Worm (Caenorhabditis elegans) whole organism, mixed stage, embryonic: ENCODE results near the gene T07F12.1.
A peak's percentile ranks its signal among the peaks of the same experiment; 100 is the strongest.

ENCODE experiments used
- M03D4.4 ChIP-seq: sonication (generic microtip); optimal IDR thresholded peaks from 2 replicates; lab custom pipeline; 2017; ENCODE audit warnings: mild to moderate bottlenecking, missing genetic modification characterization, missing compliant biosample characterization
- blmp-1 ChIP-seq: fragments of 150-350 bp; optimal IDR thresholded peaks from 2 replicates; lab custom pipeline; 2014; ENCODE audit warnings: missing biosample characterization, missing genetic modification characterization
- ceh-39 ChIP-seq: fragments of 150-350 bp; optimal IDR thresholded peaks from 2 replicates; lab custom pipeline; 2014; ENCODE audit warnings: missing biosample characterization, missing genetic modification characterization
- ceh-43 ChIP-seq: fragments of 200-800 bp; sonication (Bioruptor generic); optimal IDR thresholded peaks from 2 replicates; lab custom pipeline; 2018; ENCODE audit warnings: mild to moderate bottlenecking, missing genetic modification characterization, moderate library complexity, missing compliant biosample characterization
- ceh-83 ChIP-seq: fragments of 200-800 bp; sonication (Bioruptor generic); optimal IDR thresholded peaks from 2 replicates; lab custom pipeline; 2018; ENCODE audit warnings: mild to moderate bottlenecking, missing genetic modification characterization, missing compliant biosample characterization
- ces-1 ChIP-seq: fragments of 150-350 bp; optimal IDR thresholded peaks from 2 replicates; lab custom pipeline; 2014; ENCODE audit warnings: missing biosample characterization, missing genetic modification reagents, missing genetic modification characterization
- cnd-1 ChIP-seq: fragments of 200-800 bp; sonication (Bioruptor generic); optimal IDR thresholded peaks from 2 replicates; lab custom pipeline; 2018; ENCODE audit warnings: mild to moderate bottlenecking, missing genetic modification characterization, missing compliant biosample characterization
- drap-1 ChIP-seq: fragments of 200-800 bp; sonication (Bioruptor generic); optimal IDR thresholded peaks from 3 replicates; lab custom pipeline; 2018; ENCODE audit warnings: mild to moderate bottlenecking, missing genetic modification characterization, missing compliant biosample characterization
- elt-1 ChIP-seq: sonication (generic microtip); optimal IDR thresholded peaks from 2 replicates; lab custom pipeline; 2017; ENCODE audit warnings: missing genetic modification characterization, mild to moderate bottlenecking, missing compliant biosample characterization, antibody characterized with exemption, moderate library complexity, borderline replicate concordance; ENCODE audit not compliant: insufficient read depth
- flh-1 ChIP-seq: fragments of 200-800 bp; sonication (Bioruptor generic); optimal IDR thresholded peaks from 2 replicates; lab custom pipeline; 2018; ENCODE audit warnings: mild to moderate bottlenecking, missing genetic modification characterization, moderate library complexity, missing compliant biosample characterization
- lin-32 ChIP-seq: fragments of 200-800 bp; sonication (Bioruptor generic); optimal IDR thresholded peaks from 2 replicates; lab custom pipeline; 2018; ENCODE audit warnings: mild to moderate bottlenecking, missing genetic modification characterization, missing compliant biosample characterization
- mab-5 ChIP-seq: fragments of 150-350 bp; optimal IDR thresholded peaks from 2 replicates; lab custom pipeline; 2014; ENCODE audit warnings: missing biosample characterization, missing genetic modification characterization
- mep-1 ChIP-seq: fragments of 150-350 bp; optimal IDR thresholded peaks from 2 replicates; lab custom pipeline; 2017; ENCODE audit warnings: missing biosample characterization, missing genetic modification reagents, missing genetic modification characterization, inconsistent platforms
- mls-2 ChIP-seq: sonication (generic microtip); optimal IDR thresholded peaks from 2 replicates; lab custom pipeline; 2016; ENCODE audit warnings: mild to moderate bottlenecking, missing genetic modification characterization, moderate library complexity, missing compliant biosample characterization
- nhr-12 ChIP-seq: fragments of 150-350 bp; optimal IDR thresholded peaks from 2 replicates; lab custom pipeline; 2014; ENCODE audit warnings: missing biosample characterization, missing genetic modification characterization
- nhr-2 ChIP-seq: fragments of 150-350 bp; optimal IDR thresholded peaks from 2 replicates; lab custom pipeline; 2014; ENCODE audit warnings: missing biosample characterization, missing genetic modification characterization
- nhr-237 ChIP-seq: fragments of 150-350 bp; optimal IDR thresholded peaks from 2 replicates; lab custom pipeline; 2014; ENCODE audit warnings: missing biosample characterization, missing genetic modification characterization
- nhr-28 ChIP-seq: fragments of 150-350 bp; optimal IDR thresholded peaks from 2 replicates; lab custom pipeline; 2014; ENCODE audit warnings: missing biosample characterization, missing genetic modification characterization
- nhr-76 ChIP-seq: sonication (generic microtip); optimal IDR thresholded peaks from 2 replicates; lab custom pipeline; 2017; ENCODE audit warnings: missing biosample characterization, missing genetic modification characterization
- pha-4 ChIP-seq: fragments of 150-350 bp; optimal IDR thresholded peaks from 2 replicates; lab custom pipeline; 2018; ENCODE audit warnings: missing biosample characterization, missing genetic modification reagents, missing genetic modification characterization
- sem-2 ChIP-seq: fragments of 200-800 bp; sonication (Bioruptor generic); optimal IDR thresholded peaks from 2 replicates; lab custom pipeline; 2018; ENCODE audit warnings: mild to moderate bottlenecking, missing genetic modification characterization, missing compliant biosample characterization
- snpc-4 ChIP-seq: fragments of 150-350 bp; optimal IDR thresholded peaks from 2 replicates; lab custom pipeline; 2014; ENCODE audit warnings: missing biosample characterization, missing genetic modification characterization
- sptf-1 ChIP-seq: sonication (generic microtip); optimal IDR thresholded peaks from 2 replicates; lab custom pipeline; 2017; ENCODE audit warnings: mild to moderate bottlenecking, missing genetic modification characterization, moderate library complexity, missing compliant biosample characterization
- tbx-8 ChIP-seq: fragments of 200-800 bp; sonication (Bioruptor generic); optimal IDR thresholded peaks from 2 replicates; lab custom pipeline; 2018; ENCODE audit warnings: mild to moderate bottlenecking, missing genetic modification characterization, moderate library complexity, missing compliant biosample characterization
- unc-120 ChIP-seq: sonication (generic microtip); optimal IDR thresholded peaks from 2 replicates; lab custom pipeline; 2017; ENCODE audit warnings: missing genetic modification characterization, missing compliant biosample characterization; ENCODE audit not compliant: poor library complexity, severe bottlenecking
- zip-8 ChIP-seq: fragments of 150-350 bp; optimal IDR thresholded peaks from 2 replicates; lab custom pipeline; 2014; ENCODE audit warnings: missing biosample characterization, missing genetic modification characterization
- ztf-11 ChIP-seq: fragments of 150-350 bp; optimal IDR thresholded peaks from 2 replicates; lab custom pipeline; 2014; ENCODE audit warnings: missing biosample characterization, missing genetic modification characterization

Gene T07F12.1

DNA sequence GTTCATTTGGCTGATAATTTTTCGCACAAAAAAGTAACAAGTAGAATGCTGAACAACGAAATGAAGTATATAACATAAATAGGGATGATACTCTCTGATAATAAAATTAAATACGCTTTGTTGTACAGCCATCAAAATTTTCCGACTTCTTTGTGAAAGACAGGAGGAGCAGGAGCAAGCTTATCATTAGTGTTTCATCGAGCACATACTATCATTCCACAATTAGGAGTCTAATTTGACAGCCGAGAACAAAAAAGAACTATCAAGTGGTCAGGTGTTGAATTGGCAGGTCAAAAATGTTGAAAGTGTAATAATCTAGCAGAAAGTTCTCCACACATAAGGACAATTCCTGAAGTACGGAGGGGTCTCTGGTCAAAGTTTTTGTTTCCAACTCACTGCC, 34.3 kb downstream of the T07F12.1 start:
- no peak for TF ChIP-seq mab-5
- TF ChIP-seq nhr-76 = no peak
- no peak for TF ChIP-seq cnd-1 (tag; lab: Kevin White, UChicago)
- TF ChIP-seq lin-32 = no peak
- TF ChIP-seq ztf-11 (tag; lab: Kevin White, UChicago) = no peak
- TF ChIP-seq sem-2 (GFP tag; lab: Kevin White, UChicago) = no peak
- TF ChIP-seq tbx-8 (GFP tag; lab: Kevin White, UChicago) = no peak
- no peak for TF ChIP-seq nhr-28
- TF ChIP-seq mep-1 (tag; lab: Kevin White, UChicago) = no peak
- TF ChIP-seq ces-1 (GFP tag; lab: Kevin White, UChicago) = no peak
- TF ChIP-seq snpc-4 (tag; lab: Kevin White, UChicago) = no peak
- no peak for TF ChIP-seq ceh-39 (tag; lab: Kevin White, UChicago)
- no peak for TF ChIP-seq ceh-83
- TF ChIP-seq elt-1 (tag; lab: Kevin White, UChicago) = no peak
- no peak for TF ChIP-seq nhr-12 (tag; lab: Kevin White, UChicago)
- TF ChIP-seq nhr-2 = no peak
- TF ChIP-seq drap-1 (GFP tag; lab: Kevin White, UChicago) = no peak
- TF ChIP-seq mls-2 = no peak
- no peak for TF ChIP-seq sptf-1 (tag; lab: Kevin White, UChicago)
- TF ChIP-seq ceh-43 (GFP tag; lab: Kevin White, UChicago) = no peak

DNA sequence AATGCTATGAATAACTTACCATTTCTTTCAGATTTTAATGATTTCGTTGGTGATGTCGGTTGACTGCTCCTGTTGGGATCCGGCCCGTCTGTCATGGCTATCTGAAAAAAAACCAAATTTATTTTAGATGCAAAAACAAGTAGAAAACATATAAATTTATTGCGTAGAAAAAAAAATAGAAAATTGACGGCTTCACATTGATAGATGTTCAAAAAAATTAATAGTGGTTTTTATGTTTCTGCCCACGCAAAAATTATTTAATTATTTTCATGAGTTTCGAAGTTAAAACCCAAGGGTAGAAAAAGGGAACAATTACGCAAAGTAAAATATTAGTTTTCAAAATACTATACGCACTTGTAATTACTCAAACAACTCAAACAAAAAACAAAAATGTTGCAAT, 35.8 kb downstream of the T07F12.1 start, which contains the start of gene mct-4:
Gene mct-4 (minus strand): TSS at position 101 of the 400 bp plus-strand sequence.
- no peak for TF ChIP-seq mab-5
- no peak for TF ChIP-seq nhr-76
- no peak for TF ChIP-seq nhr-237 (tag; lab: Kevin White, UChicago)
- no peak for TF ChIP-seq mep-1 (tag; lab: Kevin White, UChicago)
- no peak for TF ChIP-seq nhr-2
- no peak for TF ChIP-seq ces-1 (GFP tag; lab: Kevin White, UChicago)
- TF ChIP-seq pha-4 = no peak
- TF ChIP-seq drap-1 (GFP tag; lab: Kevin White, UChicago) = no peak
- no peak for TF ChIP-seq tbx-8 (GFP tag; lab: Kevin White, UChicago)
- no peak for TF ChIP-seq cnd-1 (tag; lab: Kevin White, UChicago)
- TF ChIP-seq M03D4.4 (tag; lab: Kevin White, UChicago) = no peak
- TF ChIP-seq flh-1 = no peak
- no peak for TF ChIP-seq blmp-1 (tag; lab: Kevin White, UChicago)
- TF ChIP-seq ceh-83 = no peak
- TF ChIP-seq nhr-12 (tag; lab: Kevin White, UChicago) = no peak
- no peak for TF ChIP-seq nhr-28
- no peak for TF ChIP-seq unc-120
- TF ChIP-seq, all 35 proteins: peak for 0

DNA sequence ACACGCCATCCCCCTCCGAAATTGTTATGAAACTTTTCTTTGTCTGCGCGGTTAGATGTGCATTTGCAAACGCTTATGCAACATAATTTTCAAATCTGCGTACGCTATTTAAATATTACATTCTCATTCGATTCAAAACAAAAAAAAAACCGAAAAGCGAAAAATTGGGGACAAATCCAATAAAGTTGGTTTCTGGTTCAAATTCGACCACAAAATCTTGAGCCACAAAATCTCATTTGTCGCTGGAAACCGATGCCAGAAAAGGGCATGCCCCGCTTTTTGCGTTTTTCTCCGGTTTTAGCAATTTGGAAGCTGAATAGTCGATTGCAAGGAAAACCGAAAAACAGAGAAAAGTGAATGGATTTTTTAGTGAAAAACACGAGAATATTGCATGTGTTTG, 38.2 kb downstream of the T07F12.1 start:
- TF ChIP-seq ces-1 (GFP tag; lab: Kevin White, UChicago) (peak; percentile 78), elt-1 (tag; lab: Kevin White, UChicago) (no peak)

DNA sequence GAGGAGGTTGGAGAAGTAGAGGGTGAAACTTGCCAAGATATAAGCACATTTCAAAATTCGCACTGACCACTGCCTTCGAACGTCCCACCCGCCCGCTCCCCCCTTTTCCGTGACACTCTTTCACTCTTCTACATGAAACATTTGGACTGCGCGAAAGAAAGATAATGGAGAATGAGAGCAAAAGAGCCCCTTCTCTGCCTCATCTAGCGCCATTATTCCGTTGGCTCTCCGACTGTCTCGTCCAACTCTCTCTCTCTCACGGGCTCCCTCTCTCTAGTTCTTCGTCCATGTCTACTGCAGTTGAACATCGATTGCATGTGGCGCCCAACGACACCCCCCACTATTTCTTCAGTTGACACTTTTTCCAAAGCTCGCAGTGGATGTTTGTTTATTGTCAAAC, 39.1 kb downstream of the T07F12.1 start:
- TF ChIP-seq ces-1 (GFP tag; lab: Kevin White, UChicago) (peak; percentile 56), drap-1 (GFP tag; lab: Kevin White, UChicago) (no peak), mab-5 (no peak)

DNA sequence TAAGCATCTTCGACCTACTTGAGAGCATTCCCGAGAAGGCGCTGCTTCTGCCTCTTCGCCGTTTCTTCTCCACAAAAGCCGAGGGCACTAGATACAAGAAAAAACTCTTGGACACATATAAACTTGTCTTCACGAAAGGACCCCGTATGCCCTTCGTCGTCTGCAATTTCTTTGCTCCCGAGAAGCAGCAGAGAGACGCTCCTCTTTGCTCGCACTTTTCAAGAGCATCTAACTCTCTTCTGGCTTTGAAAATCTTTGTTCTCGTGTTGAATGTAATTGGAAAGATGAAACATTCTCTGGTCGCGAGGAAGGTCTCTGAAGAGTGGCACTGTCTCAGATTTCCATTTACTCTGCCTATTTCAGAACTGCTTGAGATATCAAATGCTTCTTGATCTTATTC, 45.1 kb downstream of the T07F12.1 start:
- TF ChIP-seq ztf-11 (tag; lab: Kevin White, UChicago) (no peak), lin-32 (no peak), blmp-1 (tag; lab: Kevin White, UChicago) (no peak), zip-8 (tag; lab: Kevin White, UChicago) (no peak)
